Fruit fly (Drosophila melanogaster) whole organism, embryonic: Measurements from ENCODE around the gene Alp9.

ENCODE experiments used
- B-H1 ChIP-seq: fragments of 200-800 bp; sonication (Bioruptor generic); IDR thresholded peaks from 3 replicates; pipeline ENCODE4 v1.3.6; 2022; ENCODE audit warnings: missing biosample characterization, missing genetic modification characterization
- Blimp-1 ChIP-seq: fragments of 200-800 bp; sonication (Bioruptor generic); optimal IDR thresholded peaks from 3 replicates; lab custom pipeline; 2018; ENCODE audit warnings: missing biosample characterization, missing genetic modification characterization, mild to moderate bottlenecking, moderate library complexity, missing genetic modification reagents
- CG10321 ChIP-seq: fragments of 200-800 bp; sonication (Bioruptor generic); IDR thresholded peaks from 2 replicates; pipeline ENCODE4 v1.3.6; 2022; ENCODE audit warnings: missing biosample characterization, missing genetic modification characterization
- CG11093 ChIP-seq: fragments of 200-800 bp; sonication (Bioruptor generic); IDR thresholded peaks from 3 replicates; pipeline ENCODE4 v1.3.6; 2022; ENCODE audit warnings: missing biosample characterization, missing genetic modification characterization
- CG11723 ChIP-seq: fragments of 200-800 bp; sonication (Bioruptor generic); optimal IDR thresholded peaks from 2 replicates; lab custom pipeline; 2017; ENCODE audit warnings: missing biosample characterization, mild to moderate bottlenecking, missing genetic modification characterization
- CG12104 ChIP-seq: fragments of 200-800 bp; sonication (Bioruptor generic); optimal IDR thresholded peaks from 3 replicates; lab custom pipeline; 2016; ENCODE audit warnings: missing biosample characterization, missing genetic modification characterization
- CG12236 ChIP-seq: fragments of 200-800 bp; sonication (Bioruptor generic); optimal IDR thresholded peaks from 2 replicates; lab custom pipeline; 2016; ENCODE audit warnings: missing biosample characterization, missing genetic modification characterization
- CG14860 ChIP-seq: fragments of 200-800 bp; sonication (Bioruptor generic); IDR thresholded peaks from 3 replicates; pipeline ENCODE4 v1.3.6; 2022; ENCODE audit warnings: missing biosample characterization, missing genetic modification characterization; ENCODE audit not compliant: partially characterized antibody
- CG15011 ChIP-seq: fragments of 200-800 bp; sonication (Bioruptor generic); optimal IDR thresholded peaks from 3 replicates; lab custom pipeline; 2018; ENCODE audit warnings: missing biosample characterization, mild to moderate bottlenecking, missing genetic modification characterization
- CG15073 ChIP-seq: fragments of 200-800 bp; sonication (Bioruptor generic); optimal IDR thresholded peaks from 2 replicates; lab custom pipeline; 2016; ENCODE audit warnings: missing biosample characterization, missing genetic modification characterization
- CG15479 ChIP-seq: fragments of 200-800 bp; sonication (Bioruptor generic); optimal IDR thresholded peaks from 3 replicates; lab custom pipeline; 2019; ENCODE audit warnings: missing biosample characterization, mild to moderate bottlenecking, missing genetic modification characterization, moderate library complexity
- CG17829 ChIP-seq: fragments of 200-800 bp; optimal IDR thresholded peaks from 2 replicates; lab custom pipeline; 2019; ENCODE audit warnings: missing biosample characterization, mild to moderate bottlenecking, missing genetic modification characterization, moderate library complexity
- CG1832 ChIP-seq: fragments of 200-800 bp; sonication (Bioruptor generic); optimal IDR thresholded peaks from 2 replicates; lab custom pipeline; 2017; ENCODE audit warnings: missing biosample characterization, mild to moderate bottlenecking, missing genetic modification characterization, inconsistent platforms
- CG18476 ChIP-seq: fragments of 200-800 bp; sonication (Bioruptor generic); optimal IDR thresholded peaks from 2 replicates; lab custom pipeline; 2016; ENCODE audit warnings: missing biosample characterization, mild to moderate bottlenecking, missing genetic modification characterization
- CG3163 ChIP-seq: fragments of 200-800 bp; sonication (Bioruptor generic); optimal IDR thresholded peaks from 3 replicates; lab custom pipeline; 2016; ENCODE audit warnings: missing biosample characterization, missing genetic modification characterization
- CG32532 ChIP-seq: fragments of 200-800 bp; sonication (Bioruptor generic); IDR thresholded peaks from 2 replicates; pipeline ENCODE4 v1.3.6; 2022; ENCODE audit warnings: missing biosample characterization, missing genetic modification characterization
- CG32767 ChIP-seq: fragments of 200-800 bp; sonication (Bioruptor generic); IDR thresholded peaks from 2 replicates; pipeline ENCODE4 v1.3.6; 2022; ENCODE audit warnings: missing biosample characterization, missing genetic modification characterization
- CG34422 ChIP-seq: fragments of 200-800 bp; sonication (Bioruptor generic); IDR thresholded peaks from 3 replicates; pipeline ENCODE4 v1.3.6; 2022; ENCODE audit warnings: missing biosample characterization, missing genetic modification characterization
- CG4730 ChIP-seq: fragments of 200-800 bp; sonication (Bioruptor generic); IDR thresholded peaks from 2 replicates; pipeline ENCODE4 v1.3.6; 2022; ENCODE audit warnings: missing biosample characterization, missing genetic modification characterization
- CG7963 ChIP-seq: fragments of 200-800 bp; sonication (Bioruptor generic); IDR thresholded peaks from 3 replicates; pipeline ENCODE4 v1.3.6; 2022; ENCODE audit warnings: missing biosample characterization, missing genetic modification characterization; ENCODE audit not compliant: partially characterized antibody
- CG7987 ChIP-seq: fragments of 200-800 bp; sonication (Bioruptor generic); optimal IDR thresholded peaks from 2 replicates; lab custom pipeline; 2018; ENCODE audit warnings: missing biosample characterization, mild to moderate bottlenecking, missing genetic modification characterization, moderate library complexity
- CG8478 ChIP-seq: fragments of >200 bp; optimal IDR thresholded peaks from 2 replicates; lab custom pipeline; 2018
- CG8944 ChIP-seq: fragments of 200-800 bp; sonication (Bioruptor generic); optimal IDR thresholded peaks from 3 replicates; lab custom pipeline; 2016; ENCODE audit warnings: missing biosample characterization, missing genetic modification characterization
- Dbx ChIP-seq: fragments of 200-800 bp; sonication (Bioruptor generic); IDR thresholded peaks from 3 replicates; pipeline ENCODE4 v1.3.6; 2022; ENCODE audit warnings: missing biosample characterization, missing genetic modification characterization
- Eip74EF ChIP-seq, 2 experiments: fragments of 200-800 bp in 1 of 2; fragments of >200 bp in 1 of 2; sonication (Bioruptor generic) in 1 of 2; optimal IDR thresholded peaks; 2 replicates each; lab custom pipeline; 2017 to 2019; ENCODE audit warnings: missing biosample characterization in 2 of 2, missing genetic modification characterization in 2 of 2, mild to moderate bottlenecking in 1 of 2, moderate library complexity in 1 of 2
- Ets65A ChIP-seq: fragments of 200-800 bp; sonication (Bioruptor generic); peaks from one replicate; lab custom pipeline; 2016; ENCODE audit warnings: missing biosample characterization, missing genetic modification characterization
- Fer1 ChIP-seq: fragments of 200-800 bp; sonication (Bioruptor generic); optimal IDR thresholded peaks from 2 replicates; lab custom pipeline; 2017; ENCODE audit warnings: missing biosample characterization, mild to moderate bottlenecking, missing genetic modification characterization
- Fer2 ChIP-seq: fragments of 200-800 bp; sonication (Bioruptor generic); optimal IDR thresholded peaks from 2 replicates; lab custom pipeline; 2018; ENCODE audit warnings: missing biosample characterization, mild to moderate bottlenecking, missing genetic modification characterization, moderate library complexity
- Hmr ChIP-seq: fragments of 200-800 bp; sonication (Bioruptor generic); optimal IDR thresholded peaks from 3 replicates; lab custom pipeline; 2017; ENCODE audit warnings: mild to moderate bottlenecking, missing biosample characterization, missing genetic modification reagents, missing genetic modification characterization
- Scr ChIP-seq: fragments of 200-800 bp; sonication (Bioruptor generic); IDR thresholded peaks from 2 replicates; pipeline ENCODE4 v1.3.6; 2022; ENCODE audit warnings: missing biosample characterization, missing genetic modification characterization; ENCODE audit not compliant: partially characterized antibody
- Sox102F ChIP-seq: fragments of 200-800 bp; sonication (Bioruptor generic); optimal IDR thresholded peaks from 2 replicates; lab custom pipeline; 2018; ENCODE audit warnings: missing biosample characterization, mild to moderate bottlenecking, missing genetic modification characterization, moderate library complexity
- Ssrp ChIP-seq: fragments of 200-800 bp; sonication (Bioruptor generic); optimal IDR thresholded peaks from 2 replicates; lab custom pipeline; 2018; ENCODE audit warnings: missing biosample characterization, mild to moderate bottlenecking, missing genetic modification characterization, moderate library complexity
- Trl ChIP-seq, 3 experiments: fragments of >200 bp in 2 of 3; fragments of 200-800 bp in 1 of 3; sonication (Bioruptor generic) in 1 of 3; optimal IDR thresholded peaks; 2 replicates in 1 of 3; 3 replicates in 2 of 3; lab custom pipeline; 2016 to 2017; ENCODE audit warnings: missing biosample characterization in 1 of 3, missing genetic modification characterization in 1 of 3
- chm ChIP-seq: fragments of 200-800 bp; sonication (Bioruptor generic); IDR thresholded peaks from 2 replicates; pipeline ENCODE4 v1.3.6; 2022; ENCODE audit warnings: missing biosample characterization, missing genetic modification characterization
- crc ChIP-seq: fragments of 200-800 bp; sonication (Bioruptor generic); optimal IDR thresholded peaks from 2 replicates; lab custom pipeline; 2016; ENCODE audit warnings: missing biosample characterization, missing genetic modification characterization
- ems ChIP-seq: fragments of 200-800 bp; sonication (Bioruptor generic); optimal IDR thresholded peaks from 3 replicates; lab custom pipeline; 2016; ENCODE audit warnings: missing biosample characterization, missing genetic modification characterization
- inv ChIP-seq: fragments of 200-800 bp; sonication (Bioruptor generic); IDR thresholded peaks from 2 replicates; pipeline ENCODE4 v1.3.6; 2022; ENCODE audit warnings: missing biosample characterization, missing genetic modification characterization; ENCODE audit not compliant: partially characterized antibody
- lov ChIP-seq, 2 experiments: fragments of 200-800 bp in 1 of 2; fragments of >200 bp in 1 of 2; sonication (Bioruptor generic) in 1 of 2; IDR thresholded peaks in 1 of 2; optimal IDR thresholded peaks in 1 of 2; 2 replicates in 1 of 2; 3 replicates in 1 of 2; pipeline versions ENCODE4 v1.3.6 to Lab custom; 2017 to 2022; ENCODE audit warnings: missing biosample characterization in 1 of 2, missing genetic modification characterization in 1 of 2
- mirr ChIP-seq: fragments of 200-800 bp; sonication (Bioruptor generic); optimal IDR thresholded peaks from 3 replicates; lab custom pipeline; 2018; ENCODE audit warnings: missing biosample characterization, mild to moderate bottlenecking, missing genetic modification characterization
- nerfin-1 ChIP-seq: fragments of 200-800 bp; sonication (Bioruptor generic); optimal IDR thresholded peaks from 3 replicates; lab custom pipeline; 2019; ENCODE audit warnings: missing biosample characterization, mild to moderate bottlenecking, missing genetic modification characterization, moderate library complexity
- pita ChIP-seq: fragments of 200-800 bp; sonication (Bioruptor generic); optimal IDR thresholded peaks from 2 replicates; lab custom pipeline; 2017; ENCODE audit warnings: missing biosample characterization, mild to moderate bottlenecking, missing genetic modification characterization
- seq ChIP-seq: fragments of 200-800 bp; sonication (Bioruptor generic); IDR thresholded peaks from 2 replicates; pipeline ENCODE4 v1.3.6; 2022; ENCODE audit warnings: missing biosample characterization, missing genetic modification characterization
- sim ChIP-seq: fragments of 200-800 bp; sonication (Bioruptor generic); IDR thresholded peaks from 2 replicates; pipeline ENCODE4 v1.3.6; 2022; ENCODE audit warnings: missing biosample characterization, missing genetic modification characterization
- sima ChIP-seq: fragments of 200-800 bp; sonication (Bioruptor generic); optimal IDR thresholded peaks from 2 replicates; lab custom pipeline; 2016; ENCODE audit warnings: missing biosample characterization, missing genetic modification characterization
- sug ChIP-seq: fragments of 200-800 bp; optimal IDR thresholded peaks from 2 replicates; lab custom pipeline; 2019; ENCODE audit warnings: missing biosample characterization, mild to moderate bottlenecking, missing genetic modification characterization, moderate library complexity
- tll ChIP-seq, 2 experiments: fragments of 200-800 bp in 1 of 2; fragments of >200 bp in 1 of 2; sonication (Bioruptor generic) in 1 of 2; optimal IDR thresholded peaks; 2 replicates each; lab custom pipeline; 2017 to 2019; ENCODE audit warnings: missing biosample characterization in 2 of 2, missing genetic modification characterization in 2 of 2, mild to moderate bottlenecking in 1 of 2, moderate library complexity in 1 of 2
- yki ChIP-seq: fragments of >200 bp; optimal IDR thresholded peaks from 3 replicates; lab custom pipeline; 2018
- zf30C ChIP-seq: fragments of 200-800 bp; sonication (Bioruptor generic); optimal IDR thresholded peaks from 3 replicates; lab custom pipeline; 2018; ENCODE audit warnings: missing biosample characterization, mild to moderate bottlenecking, missing genetic modification characterization

The Alp9 gene

DNA sequence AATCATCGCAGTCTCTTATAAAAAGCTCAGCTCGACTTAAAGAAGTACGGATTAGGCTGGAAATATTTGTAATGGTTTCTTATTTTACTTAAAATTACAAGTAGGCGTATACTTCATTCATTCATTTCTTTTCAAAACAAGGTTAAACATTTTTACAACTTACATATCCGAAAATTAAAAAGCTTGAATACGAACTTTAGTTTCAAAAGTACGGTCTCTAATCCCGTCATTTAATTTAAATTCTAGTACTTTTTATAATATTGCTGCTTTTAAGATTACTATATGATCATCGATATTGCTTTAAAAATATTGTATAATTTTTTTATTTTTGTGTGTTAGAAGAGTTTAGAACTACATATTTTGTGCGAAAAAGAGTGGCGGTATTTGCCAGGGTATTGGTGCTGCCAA, 34.8 kb downstream of the Alp9 start (continued):
- no peak for TF ChIP-seq CG18476
- no peak for TF ChIP-seq CG7987
- TF ChIP-seq sim = no peak
- no peak for TF ChIP-seq B-H1 (GFP tag; lab: Robert Waterston, UW)
- peak; percentile 82 for TF ChIP-seq Ets65A (GFP tag; lab: Kevin White, UChicago)
- no peak for TF ChIP-seq CG15073 (GFP tag; lab: Kevin White, UChicago)

DNA sequence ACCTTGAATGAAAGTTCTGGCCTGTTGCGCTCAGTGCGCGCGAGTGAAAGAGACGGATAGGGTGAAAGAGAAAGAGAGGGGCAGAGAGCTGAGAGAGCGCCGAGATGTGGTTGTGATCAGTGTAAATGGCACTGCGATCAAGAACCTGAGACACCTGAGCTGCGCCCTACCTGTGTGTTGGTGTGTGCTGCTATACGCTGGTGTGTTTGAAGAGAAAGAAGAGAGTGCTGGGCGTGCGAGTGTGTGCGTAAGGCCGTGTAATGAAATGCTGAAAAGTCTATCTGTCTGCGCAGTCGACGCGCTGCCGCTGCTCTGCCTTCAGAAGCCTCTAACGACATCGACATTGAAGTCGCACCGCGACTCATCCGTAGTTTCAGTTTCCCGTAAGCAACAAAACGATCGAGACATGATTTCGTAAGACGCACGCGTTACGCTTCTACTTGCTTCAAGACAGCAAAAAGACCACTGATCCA, 35.3 kb downstream of the Alp9 start, which contains the start of gene Blimp-1:
Gene Blimp-1, plus strand, starts transcription at position 376 of the 473 bp plus-strand sequence.
- TF ChIP-seq inv (no peak), mirr (GFP tag; lab: Kevin White, UChicago) (no peak), Dbx (GFP tag; lab: Robert Waterston, UW) (0 out of 3 replicates have a peak, but pooled peaks have one; percentile 16), yki (lab: Kevin White, UChicago) (peak; percentile 82), Scr (peak; percentile 29; the same call in 1 of the 2 replicates), CG11093 (GFP tag; lab: Robert Waterston, UW) (0 out of 3 replicates have a peak, but pooled peaks have one; percentile 9), CG14860 (GFP tag; lab: Robert Waterston, UW) (0 out of 3 replicates have a peak, but pooled peaks have one; percentile 30), Fer1 (GFP tag; lab: Kevin White, UChicago) (no peak), CG8478 (peak; percentile 83), lov (optimal IDR thresholded peaks at IDR 0.05; lab: Kevin White, UChicago) (no peak), lov (GFP tag; IDR thresholded peaks at IDR 0.05; lab: Robert Waterston, UW) (0 out of 3 replicates have a peak, but pooled peaks have one; percentile 10), CG15479 (GFP tag; lab: Kevin White, UChicago) (peak; percentile 82), seq (no peak), sug (tag; lab: Kevin White, UChicago) (no peak), CG7963 (no peak), CG32767 (GFP tag; lab: Robert Waterston, UW) (no peak), chm (GFP tag; lab: Robert Waterston, UW) (peak; percentile 19; the same call in 1 of the 2 replicates), sima (no peak), CG17829 (tag; lab: Kevin White, UChicago) (no peak), CG12236 (no peak), Ssrp (no peak), Blimp-1 (GFP tag; lab: Kevin White, UChicago) (peak; percentile 51), CG34422 (GFP tag; lab: Robert Waterston, UW) (peak; percentile 29; the same call in 1 of the 3 replicates), CG15011 (GFP tag; lab: Kevin White, UChicago) (no peak), CG10321 (GFP tag; lab: Robert Waterston, UW) (0 out of 2 replicates have a peak, but pooled peaks have one; percentile 27), CG1832 (peak; percentile 81), CG12104 (GFP tag; lab: Kevin White, UChicago) (no peak), zf30C (GFP tag; lab: Kevin White, UChicago) (peak; percentile 55), Hmr (no peak), Sox102F (no peak), CG3163 (GFP tag; lab: Kevin White, UChicago) (peak; percentile 86), CG4730 (no peak), pita (GFP tag; lab: Kevin White, UChicago) (no peak), ems (GFP tag; lab: Kevin White, UChicago) (no peak), Eip74EF (GFP tag; optimal IDR thresholded peaks at IDR 0.05; lab: Kevin White, UChicago) (peak in 1 of 2 experiments; percentile 4), CG32532 (peak; percentile 51), tll (GFP tag; optimal IDR thresholded peaks at IDR 0.05; lab: Kevin White, UChicago) (peak in 1 of 2 experiments; percentile 73), crc (GFP tag; lab: Kevin White, UChicago) (no peak), Fer2 (tag; lab: Kevin White, UChicago) (no peak), CG8944 (GFP tag; lab: Kevin White, UChicago) (no peak), CG11723 (GFP tag; lab: Kevin White, UChicago) (no peak), Trl (optimal IDR thresholded peaks at IDR 0.05; lab: Kevin White, UChicago) (peak; percentile 55 to 91), Trl (GFP tag; optimal IDR thresholded peaks at IDR 0.05; lab: Kevin White, UChicago) (no peak), nerfin-1 (tag; lab: Kevin White, UChicago) (no peak)
